Worm (Caenorhabditis elegans) whole organism, mixed stage, embryonic: ENCODE data around the gene F37C4.5.

ENCODE experiments used
- ces-1 ChIP-seq: fragments of 150-350 bp; optimal IDR thresholded peaks from 2 replicates; lab custom pipeline; 2014; ENCODE audit warnings: missing biosample characterization, missing genetic modification reagents, missing genetic modification characterization
- lin-13 ChIP-seq: fragments of 150-350 bp; optimal IDR thresholded peaks from 2 replicates; lab custom pipeline; 2014; ENCODE audit warnings: missing biosample characterization, missing genetic modification characterization
- lsy-2 ChIP-seq: fragments of 150-350 bp; optimal IDR thresholded peaks from 2 replicates; lab custom pipeline; 2014; ENCODE audit warnings: missing biosample characterization, missing genetic modification characterization
- mep-1 ChIP-seq: fragments of 150-350 bp; optimal IDR thresholded peaks from 2 replicates; lab custom pipeline; 2017; ENCODE audit warnings: missing biosample characterization, missing genetic modification reagents, missing genetic modification characterization, inconsistent platforms
- mls-2 ChIP-seq: sonication (generic microtip); optimal IDR thresholded peaks from 2 replicates; lab custom pipeline; 2016; ENCODE audit warnings: mild to moderate bottlenecking, missing genetic modification characterization, moderate library complexity, missing compliant biosample characterization
- nhr-12 ChIP-seq: fragments of 150-350 bp; optimal IDR thresholded peaks from 2 replicates; lab custom pipeline; 2014; ENCODE audit warnings: missing biosample characterization, missing genetic modification characterization
- nhr-28 ChIP-seq: fragments of 150-350 bp; optimal IDR thresholded peaks from 2 replicates; lab custom pipeline; 2014; ENCODE audit warnings: missing biosample characterization, missing genetic modification characterization
- nhr-76 ChIP-seq: sonication (generic microtip); optimal IDR thresholded peaks from 2 replicates; lab custom pipeline; 2017; ENCODE audit warnings: missing biosample characterization, missing genetic modification characterization
- pha-4 ChIP-seq: fragments of 150-350 bp; optimal IDR thresholded peaks from 2 replicates; lab custom pipeline; 2018; ENCODE audit warnings: missing biosample characterization, missing genetic modification reagents, missing genetic modification characterization
- sem-2 ChIP-seq: fragments of 200-800 bp; sonication (Bioruptor generic); optimal IDR thresholded peaks from 2 replicates; lab custom pipeline; 2018; ENCODE audit warnings: mild to moderate bottlenecking, missing genetic modification characterization, missing compliant biosample characterization
- snpc-4 ChIP-seq: fragments of 150-350 bp; optimal IDR thresholded peaks from 2 replicates; lab custom pipeline; 2014; ENCODE audit warnings: missing biosample characterization, missing genetic modification characterization
- sptf-1 ChIP-seq: sonication (generic microtip); optimal IDR thresholded peaks from 2 replicates; lab custom pipeline; 2017; ENCODE audit warnings: mild to moderate bottlenecking, missing genetic modification characterization, moderate library complexity, missing compliant biosample characterization
- zip-8 ChIP-seq: fragments of 150-350 bp; optimal IDR thresholded peaks from 2 replicates; lab custom pipeline; 2014; ENCODE audit warnings: missing biosample characterization, missing genetic modification characterization
- ztf-11 ChIP-seq: fragments of 150-350 bp; optimal IDR thresholded peaks from 2 replicates; lab custom pipeline; 2014; ENCODE audit warnings: missing biosample characterization, missing genetic modification characterization

DNA sequence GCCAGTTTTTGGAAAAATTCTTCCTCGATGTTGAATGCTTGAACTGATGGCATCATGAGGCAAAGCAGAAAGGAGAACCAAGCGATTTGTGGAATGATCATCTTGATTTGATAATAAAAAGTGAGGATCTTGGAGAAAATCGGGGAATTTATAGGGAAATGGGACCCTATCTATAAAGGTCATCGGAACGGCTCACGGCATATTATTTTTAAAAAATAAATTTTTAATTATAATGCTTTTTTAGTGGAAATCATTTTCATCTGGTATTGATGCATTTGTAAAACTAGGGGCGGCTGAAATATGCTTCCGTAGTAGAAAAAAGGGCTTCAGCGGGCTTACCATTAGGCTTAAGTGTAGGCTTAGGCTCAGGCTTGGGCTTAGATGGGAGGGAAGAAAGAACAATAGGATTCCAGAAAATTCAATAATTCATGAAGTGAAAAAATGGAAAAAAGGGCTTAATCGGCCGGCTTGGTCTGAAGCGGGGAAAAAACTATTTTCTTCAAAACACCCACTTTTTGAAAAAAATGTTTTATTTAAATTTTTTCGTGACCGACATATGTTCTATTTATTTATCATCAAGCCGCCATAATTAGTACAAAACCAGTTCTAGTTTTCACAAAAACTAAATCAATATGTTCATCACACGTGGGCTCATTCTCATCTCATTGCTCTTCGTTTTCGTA is 34.0 kb upstream of the F37C4.5 start, which contains the start of the genes F56D6.22 and F56D6.12:
- TF ChIP-seq nhr-76 (tag; lab: Kevin White, UChicago) (no peak), ztf-11 (no peak), pha-4 (tag; lab: Kevin White, UChicago) (no peak), snpc-4 (no peak), sem-2 (GFP tag; lab: Kevin White, UChicago) (no peak), lin-13 (tag; lab: Kevin White, UChicago) (no peak), mls-2 (tag; lab: Kevin White, UChicago) (no peak), lsy-2 (tag; lab: Kevin White, UChicago) (no peak), sptf-1 (tag; lab: Kevin White, UChicago) (no peak), nhr-12 (tag; lab: Kevin White, UChicago) (no peak), ces-1 (GFP tag; lab: Kevin White, UChicago) (no peak), zip-8 (tag; lab: Kevin White, UChicago) (no peak), nhr-28 (tag; lab: Kevin White, UChicago) (no peak), mep-1 (tag; lab: Kevin White, UChicago) (no peak)
